Fruit fly (Drosophila melanogaster): Measurements from ENCODE around the gene CG18754.
A peak's percentile ranks its signal among the peaks of the same experiment; 100 is the strongest.

Gene CG18754

DNA sequence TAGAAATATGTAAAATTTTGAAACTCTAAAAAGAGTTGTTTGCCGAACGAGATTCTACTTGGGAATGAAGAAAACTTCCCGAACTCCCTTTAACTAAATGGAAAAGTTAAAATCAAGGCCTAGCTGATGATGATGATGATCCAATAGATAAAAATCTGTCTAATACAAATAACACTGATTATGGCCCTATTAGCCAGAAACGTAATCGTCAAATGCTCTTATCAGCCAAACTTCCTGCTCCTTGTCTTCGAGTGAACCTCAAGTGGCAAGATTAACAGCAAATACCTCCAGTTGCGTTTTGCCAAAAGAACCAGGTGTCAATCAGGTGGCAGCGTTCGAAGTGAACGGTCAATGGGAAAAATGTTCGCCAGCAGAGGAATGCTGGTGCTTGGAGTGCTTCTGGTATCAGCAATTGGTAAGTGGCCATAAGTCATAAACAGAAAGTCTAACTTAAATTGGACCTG is 16.5 kb downstream of the CG18754 start, which contains the start of the genes CG31468 and Gba1a:
TSS of gene CG31468 (minus strand) at position 51 of the 464 bp plus-strand sequence.
TSS of gene Gba1a (plus strand) at position 318 of the 464 bp plus-strand sequence.
- no peak for TF ChIP-seq CG17801 (GFP tag; optimal IDR thresholded peaks at IDR 0.05; ENCODE audit: partially characterized antibody)

DNA sequence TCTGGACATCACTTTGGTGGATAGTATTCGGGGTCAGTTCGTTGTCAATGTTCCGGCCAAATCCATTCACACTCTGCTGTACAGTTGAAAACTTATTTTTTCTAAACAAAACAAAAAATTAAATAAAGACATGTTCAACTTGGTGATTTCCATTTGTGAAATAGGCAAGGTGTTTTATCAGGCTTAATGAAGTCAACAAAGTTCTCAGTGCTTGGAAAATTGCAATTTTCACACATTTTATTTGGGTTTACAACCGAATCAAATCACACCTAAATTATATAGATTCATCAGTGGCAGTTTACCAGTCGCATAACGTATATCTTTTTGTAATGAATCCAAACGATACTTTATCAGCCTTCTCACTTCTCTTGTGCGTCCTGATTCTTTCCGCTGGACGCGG is 18.6 kb downstream of the CG18754 start, which contains the start of gene Qsox4:
TSS of gene Qsox4 (plus strand) at position 301 of the 400 bp plus-strand sequence.
- no peak for TF ChIP-seq CG17801 (GFP tag; optimal IDR thresholded peaks at IDR 0.05; ENCODE audit: partially characterized antibody)

DNA sequence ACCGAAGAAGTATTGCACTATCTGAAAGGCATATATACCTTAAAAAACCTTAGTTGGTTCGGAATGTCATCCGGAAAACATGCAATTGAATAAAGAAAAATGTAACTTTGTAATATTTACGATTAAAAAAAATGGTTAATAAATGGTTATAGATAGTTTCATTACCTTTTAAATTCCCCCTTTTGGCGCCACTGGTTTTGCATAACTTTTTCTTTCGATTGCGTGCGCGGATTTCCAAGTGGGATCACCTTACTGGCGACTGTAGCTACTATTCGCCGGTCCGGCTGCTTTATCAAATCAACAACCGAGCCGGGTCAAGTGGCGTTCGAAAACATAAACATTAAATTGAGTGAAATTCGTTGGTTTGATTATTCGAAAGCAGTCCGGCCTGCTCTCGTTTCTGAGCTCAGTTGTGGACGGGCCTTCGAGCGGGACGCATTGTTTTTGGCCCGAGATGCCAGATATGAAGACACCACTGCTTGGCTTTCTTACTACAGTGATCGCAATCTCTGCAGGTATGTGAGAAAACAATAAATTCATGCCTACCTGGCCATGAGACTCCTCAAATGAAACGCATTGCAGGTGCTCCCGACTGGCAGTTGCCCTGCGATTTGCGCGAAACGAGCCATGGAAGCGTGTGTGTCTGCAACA is 20.7 kb downstream of the CG18754 start, which contains the start of gene Gba1b:
TSS of gene Gba1b (plus strand) at position 422 of the 651 bp plus-strand sequence.
- TF ChIP-seq CG17801 (GFP tag; optimal IDR thresholded peaks at IDR 0.05; ENCODE audit: partially characterized antibody), result no peak

DNA sequence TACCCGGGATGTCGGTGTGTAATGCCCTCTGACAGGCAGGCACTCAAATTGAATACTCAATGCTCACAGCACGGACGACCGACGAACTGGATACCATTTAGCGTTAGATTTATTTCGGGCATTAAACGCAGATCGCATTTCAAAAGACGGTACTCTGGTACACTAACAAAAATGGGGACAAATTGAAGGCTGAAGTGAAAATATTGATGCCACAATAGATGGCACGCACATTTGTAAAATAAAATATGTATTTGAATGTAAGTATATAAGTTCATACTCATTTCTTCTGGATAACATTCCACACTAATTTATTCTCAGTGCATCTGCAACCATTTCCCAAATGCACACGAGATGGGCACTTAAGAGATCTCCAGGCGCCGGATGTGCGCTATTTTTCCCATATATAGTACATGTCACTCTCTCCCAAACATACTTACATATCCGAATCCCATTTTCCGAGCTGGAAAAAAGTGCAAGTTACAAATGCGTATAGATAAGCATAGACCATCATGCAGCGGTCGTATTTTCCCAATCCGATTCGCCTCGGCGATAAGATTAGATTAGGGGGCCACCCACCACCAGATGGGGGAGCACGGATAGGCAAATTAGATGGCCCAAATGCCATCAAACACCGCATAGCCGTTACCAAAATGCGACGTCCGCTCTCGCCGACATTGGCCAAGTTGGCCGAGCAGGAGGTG is 25.8 kb downstream of the CG18754 start, which contains the start of gene CG10301:
TSS of gene CG10301 (plus strand) at position 651 of the 701 bp plus-strand sequence.
- TF ChIP-seq CG17801 (GFP tag; optimal IDR thresholded peaks at IDR 0.05; ENCODE audit: partially characterized antibody), result no peak

DNA sequence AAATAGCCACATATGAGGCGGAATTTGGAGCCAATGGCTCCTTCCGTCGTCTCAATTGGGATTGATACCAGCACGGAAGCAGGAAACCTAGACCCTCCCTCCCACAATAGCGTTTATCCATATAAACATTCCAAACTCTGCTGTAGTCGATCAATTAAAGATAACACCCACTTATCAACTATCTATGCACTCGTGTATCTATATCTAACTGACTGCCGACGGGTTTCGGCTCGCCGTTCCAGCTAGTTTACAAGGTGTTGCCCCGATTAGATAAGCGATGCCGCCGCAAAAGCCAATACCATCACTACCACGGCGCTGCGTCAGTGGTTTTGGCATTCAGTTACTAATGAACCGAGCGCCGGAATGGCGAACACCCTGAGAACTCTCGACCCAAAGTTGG is 27.3 kb downstream of the CG18754 start, which contains the start of gene CG10300:
TSS of gene CG10300 (plus strand) at position 333 of the 400 bp plus-strand sequence.
- no peak for TF ChIP-seq CG17801 (GFP tag; optimal IDR thresholded peaks at IDR 0.05; ENCODE audit: partially characterized antibody)

DNA sequence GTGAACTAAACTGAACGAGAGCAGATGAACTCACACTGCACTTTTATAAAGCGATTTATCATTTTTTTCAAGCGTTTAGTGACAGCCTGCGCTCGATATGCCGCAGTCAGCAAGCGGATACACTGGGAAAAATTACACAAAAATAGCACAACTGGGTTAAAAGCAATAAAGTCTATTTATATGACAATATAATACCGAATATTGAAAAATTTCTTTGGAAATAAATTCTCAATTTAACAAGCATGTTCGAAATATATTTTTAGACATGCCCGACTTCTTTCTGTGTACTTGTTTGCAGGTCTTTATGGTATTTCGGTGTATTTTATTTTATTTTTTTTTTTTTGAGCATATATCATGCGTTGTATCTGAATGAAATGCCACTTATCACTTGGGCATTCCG is 30.0 kb downstream of the CG18754 start:
- TF ChIP-seq CG17801 (GFP tag; optimal IDR thresholded peaks at IDR 0.05; ENCODE audit: partially characterized antibody), result no peak

DNA sequence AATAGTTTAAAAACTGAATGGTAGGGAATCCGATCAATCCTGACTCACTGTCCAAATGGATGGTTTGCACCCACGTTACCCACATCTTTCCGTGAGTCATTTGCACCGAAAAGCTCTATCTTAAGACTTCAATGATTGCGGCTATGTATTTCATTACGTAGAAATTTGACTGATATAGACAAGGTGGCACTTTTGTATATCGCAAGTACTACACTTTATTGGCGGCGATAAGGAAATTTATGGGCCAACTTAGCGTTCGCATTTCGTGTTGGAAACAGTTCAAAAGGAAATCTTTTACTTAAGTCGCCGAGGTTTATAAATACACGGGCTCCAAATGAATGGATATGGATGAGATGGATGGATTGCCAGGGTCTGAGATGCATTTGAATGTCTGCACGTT is 31.0 kb downstream of the CG18754 start:
- TF ChIP-seq CG17801 (GFP tag; optimal IDR thresholded peaks at IDR 0.05; ENCODE audit: partially characterized antibody), result no peak

DNA sequence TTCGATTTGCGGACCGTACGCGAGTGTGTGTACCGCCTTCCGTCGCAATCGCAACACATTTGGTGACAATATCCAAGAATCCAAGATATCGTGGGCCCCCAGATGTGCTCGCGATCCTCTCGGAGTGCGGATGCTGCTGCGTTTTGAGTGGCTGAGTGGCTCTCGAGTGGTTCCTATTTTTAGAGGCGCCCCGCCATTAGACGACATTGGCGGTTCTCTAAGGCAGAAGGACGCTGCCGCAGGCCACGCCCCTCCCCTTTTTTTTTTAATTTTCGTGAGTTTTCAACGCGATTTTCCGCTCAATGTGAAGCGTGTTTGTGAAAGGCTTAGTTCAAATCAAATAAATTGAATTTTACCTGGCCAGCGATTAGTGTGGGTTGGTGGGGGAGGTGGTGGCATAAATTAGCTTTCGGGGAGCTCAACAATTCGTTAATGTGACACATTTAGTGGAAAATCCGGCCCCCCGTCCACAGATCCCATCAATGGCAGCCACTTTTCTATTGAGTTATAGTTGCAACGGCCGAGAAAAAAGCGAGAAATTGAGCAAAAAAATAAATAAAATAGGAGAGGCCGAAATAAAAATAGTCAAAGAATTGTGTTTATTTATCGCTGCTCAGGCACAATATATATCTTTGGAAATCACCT is 34.6 kb downstream of the CG18754 start, which contains the start of gene nau:
TSS of gene nau (minus strand) at position 61 of the 645 bp plus-strand sequence.
- TF ChIP-seq CG17801 (GFP tag; optimal IDR thresholded peaks at IDR 0.05; ENCODE audit: partially characterized antibody), result no peak

DNA sequence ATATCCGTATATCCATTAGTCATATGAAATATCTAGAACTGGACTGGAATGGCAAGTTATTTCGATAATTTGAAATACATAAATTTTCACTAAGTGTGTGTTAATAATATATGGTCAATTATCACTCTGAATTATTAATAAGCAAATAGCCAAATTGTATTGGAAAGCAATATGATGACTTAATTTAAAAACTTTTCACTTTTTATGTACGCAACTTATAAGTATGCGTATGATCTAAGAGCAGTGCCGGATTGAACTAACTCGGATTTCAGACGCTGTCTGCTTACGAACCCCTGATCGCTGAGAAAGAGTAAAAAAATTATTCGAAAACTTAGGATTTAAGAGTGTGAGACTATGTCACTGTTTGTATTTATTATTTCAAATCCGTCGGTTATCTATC is 37.7 kb downstream of the CG18754 start, which contains the start of gene CG10232:
TSS of gene CG10232 (minus strand) at position 101 of the 400 bp plus-strand sequence.
- no peak for TF ChIP-seq CG17801 (GFP tag; optimal IDR thresholded peaks at IDR 0.05; ENCODE audit: partially characterized antibody)

DNA sequence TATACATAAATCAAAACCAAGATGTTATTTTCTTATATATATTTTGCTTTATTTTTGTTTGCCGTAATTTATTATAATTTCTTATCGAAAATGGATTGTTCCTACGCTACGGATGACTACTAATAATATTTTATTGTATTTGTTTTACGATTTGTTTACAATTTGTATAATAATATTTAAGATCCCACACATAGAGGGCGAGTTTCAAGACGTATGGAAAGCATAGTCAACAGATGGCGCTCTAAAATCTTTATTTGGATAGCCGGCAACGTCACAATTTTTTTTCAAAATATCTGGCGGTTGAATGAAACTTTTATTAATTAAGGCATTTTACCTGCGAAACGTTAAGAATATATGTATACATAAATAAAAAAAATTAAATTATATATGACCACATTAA is 38.1 kb downstream of the CG18754 start:
- peak; percentile 54 for TF ChIP-seq CG17801 (GFP tag; optimal IDR thresholded peaks at IDR 0.05; ENCODE audit: partially characterized antibody)

DNA sequence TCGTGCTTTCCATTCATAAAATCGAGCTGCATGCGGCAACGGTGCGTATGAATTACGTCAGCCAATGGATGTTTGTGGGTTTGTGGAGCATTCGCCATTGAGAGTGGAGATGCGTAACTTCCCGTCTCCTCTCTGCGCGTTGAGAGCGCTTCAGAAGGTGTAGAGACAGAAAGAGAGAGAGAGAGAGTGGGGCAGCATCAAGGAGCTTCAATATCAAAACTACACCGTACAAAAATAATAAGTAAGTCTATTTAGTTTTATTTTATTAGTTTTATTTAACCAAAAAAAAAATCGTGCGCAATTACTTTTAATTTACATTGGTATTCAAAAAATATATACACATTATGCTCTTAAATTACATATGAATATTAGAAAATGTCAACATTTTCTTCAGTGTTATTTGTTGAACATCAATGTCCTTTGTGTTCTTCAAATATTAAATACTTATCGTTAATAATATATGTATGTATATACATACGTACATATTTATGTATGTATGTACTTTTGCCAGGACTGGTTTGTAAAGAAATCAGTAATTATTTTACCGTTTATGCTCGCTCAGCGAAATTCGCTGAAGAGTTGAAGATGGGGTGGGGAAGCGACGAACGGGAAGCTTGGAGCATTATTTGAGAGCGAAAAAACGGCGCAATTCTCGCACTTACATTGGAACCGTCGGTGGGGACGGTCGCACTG is 39.0 kb downstream of the CG18754 start, which contains the start of gene CG10365:
TSS of gene CG10365 (plus strand) at position 652 of the 693 bp plus-strand sequence.
- no peak for TF ChIP-seq CG17801 (GFP tag; optimal IDR thresholded peaks at IDR 0.05; ENCODE audit: partially characterized antibody)

DNA sequence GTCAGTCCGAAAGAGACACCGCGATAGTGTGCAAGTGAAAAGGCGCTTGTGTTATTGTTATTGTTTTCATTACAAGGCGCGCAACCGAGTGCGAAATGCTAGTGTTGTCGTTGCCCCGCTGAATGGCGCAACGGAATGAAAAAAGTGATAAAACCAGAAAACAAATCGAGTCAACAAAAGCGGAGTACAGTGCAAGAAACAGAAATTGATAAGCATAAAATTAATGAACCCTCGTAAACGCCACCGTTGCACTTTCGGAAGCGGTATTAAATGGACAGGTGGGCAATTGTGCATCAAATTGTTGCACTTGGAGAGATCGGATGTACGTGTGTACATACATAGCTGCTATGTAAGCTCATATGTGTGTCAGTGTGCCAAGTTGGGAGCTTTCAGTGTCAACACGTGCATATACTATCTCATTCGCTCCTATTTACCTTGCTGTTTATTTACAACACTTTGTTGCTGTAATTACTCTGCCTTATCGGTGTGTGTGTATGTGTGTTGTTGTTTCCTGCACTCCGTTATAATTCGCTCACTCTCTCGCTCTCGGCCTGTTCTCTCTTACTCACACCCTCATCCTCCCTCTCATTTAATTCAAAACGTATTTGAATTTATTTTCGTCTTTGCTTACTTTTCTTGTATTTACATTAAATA is 39.7 kb downstream of the CG18754 start:
- peak; percentile 17 for TF ChIP-seq CG17801 (GFP tag; optimal IDR thresholded peaks at IDR 0.05; ENCODE audit: partially characterized antibody)

DNA sequence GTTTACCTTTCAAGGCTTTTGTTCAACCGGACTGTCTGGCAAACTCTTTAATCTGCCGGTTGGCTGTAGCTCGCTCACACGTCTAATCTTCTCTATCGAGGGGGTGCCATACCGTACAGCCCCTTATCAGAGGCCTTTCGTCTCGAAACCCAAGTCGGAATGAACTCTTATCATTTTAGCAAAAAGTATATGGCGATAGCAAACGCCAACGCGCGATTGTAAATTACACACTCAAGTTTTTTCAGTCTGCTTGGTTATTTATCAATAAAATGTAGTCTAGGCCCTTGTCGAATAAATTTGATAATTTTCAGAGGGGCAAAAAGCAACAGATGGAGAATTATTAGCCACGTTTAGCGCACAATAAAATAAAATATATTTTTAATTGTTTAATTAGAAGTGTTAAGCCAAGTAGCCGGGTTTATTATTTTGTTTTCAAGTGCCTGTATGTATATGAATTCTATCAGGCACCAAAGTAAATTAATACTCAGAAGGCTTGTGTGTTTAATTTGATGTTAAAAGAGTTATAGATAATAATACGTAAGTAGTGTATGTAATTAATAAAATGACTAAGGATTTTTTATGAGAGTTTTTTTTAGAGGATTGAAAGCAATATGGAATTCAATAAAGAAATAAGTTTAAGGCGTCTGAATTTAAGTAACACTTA is 41.1 kb downstream of the CG18754 start:
- no peak for TF ChIP-seq CG17801 (GFP tag; optimal IDR thresholded peaks at IDR 0.05; ENCODE audit: partially characterized antibody)
